Worm (Caenorhabditis elegans) whole organism, L3 larva: Measurements from ENCODE around the gene C11G6.2.

ENCODE experiments used
- ceh-28 ChIP-seq: fragments of 150-350 bp; optimal IDR thresholded peaks from 2 replicates; lab custom pipeline; 2014; ENCODE audit warnings: missing biosample characterization, missing genetic modification reagents, missing genetic modification characterization
- lin-15B ChIP-seq: fragments of 150-350 bp; optimal IDR thresholded peaks from 2 replicates; lab custom pipeline; 2014; ENCODE audit warnings: missing biosample characterization, missing genetic modification characterization
- nfya-1 ChIP-seq: sonication (generic microtip); optimal IDR thresholded peaks from 2 replicates; lab custom pipeline; 2017; ENCODE audit warnings: missing genetic modification characterization, mild to moderate bottlenecking, missing compliant biosample characterization, antibody characterized with exemption, moderate library complexity; ENCODE audit not compliant: insufficient read depth
- nhr-11 ChIP-seq: fragments of 150-350 bp; optimal IDR thresholded peaks from 2 replicates; lab custom pipeline; 2014; ENCODE audit warnings: missing biosample characterization, missing genetic modification characterization
- nhr-237 ChIP-seq: fragments of 150-350 bp; optimal IDR thresholded peaks from 2 replicates; lab custom pipeline; 2014; ENCODE audit warnings: missing biosample characterization, missing genetic modification characterization

DNA sequence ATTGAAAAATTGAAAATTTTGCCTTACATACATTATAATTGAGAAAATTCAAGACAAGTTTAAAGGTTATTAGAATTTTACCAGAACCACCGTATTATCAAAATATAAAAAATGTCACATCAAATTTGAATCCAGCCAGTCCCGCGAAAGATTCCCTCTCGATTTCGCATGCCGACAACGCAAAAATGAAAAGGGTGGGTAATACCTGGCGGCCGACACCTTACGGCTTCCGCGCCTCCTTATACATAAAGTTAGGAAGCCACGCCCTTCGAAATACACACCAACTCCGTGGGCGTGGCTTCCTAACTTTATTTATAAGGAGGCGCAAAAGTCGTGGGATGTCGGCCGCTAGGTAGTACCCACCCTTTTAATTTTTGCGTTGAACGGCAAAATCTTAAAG is 29.1 kb downstream of the C11G6.2 start:
- TF ChIP-seq nhr-237 (no peak), nfya-1 (no peak), lin-15B (no peak), nhr-11 (tag; lab: Kevin White, UChicago) (no peak), ceh-28 (no peak)
